Fruit fly (Drosophila melanogaster) whole organism, prepupa: ENCODE data around the gene Mrtf.
A peak's percentile ranks its signal among the peaks of the same experiment; 100 is the strongest.

Experiments
- Blimp-1 ChIP-seq: fragments of 200-800 bp; sonication (Bioruptor generic); optimal IDR thresholded peaks from 3 replicates; lab custom pipeline; 2017; ENCODE audit warnings: missing biosample characterization, missing genetic modification characterization, mild to moderate bottlenecking, moderate library complexity, missing genetic modification reagents
- CG10631 ChIP-seq: fragments of 200-800 bp; sonication (Bioruptor generic); optimal IDR thresholded peaks from 2 replicates; lab custom pipeline; 2016; ENCODE audit warnings: missing biosample characterization, missing genetic modification characterization
- CG10669 ChIP-seq: fragments of 200-800 bp; sonication (Bioruptor generic); optimal IDR thresholded peaks from 3 replicates; lab custom pipeline; 2018; ENCODE audit warnings: missing biosample characterization, mild to moderate bottlenecking, missing genetic modification characterization, moderate library complexity
- CG15336 ChIP-seq: fragments of 200-800 bp; sonication (Bioruptor generic); IDR thresholded peaks from 2 replicates; pipeline ENCODE4 v1.3.6; 2022; ENCODE audit warnings: missing biosample characterization, missing genetic modification characterization
- CG1621 ChIP-seq: fragments of 200-800 bp; sonication (Bioruptor generic); optimal IDR thresholded peaks from 3 replicates; lab custom pipeline; 2018; ENCODE audit warnings: missing biosample characterization, mild to moderate bottlenecking, missing genetic modification characterization
- CG16779 ChIP-seq: fragments of 200-800 bp; sonication (Bioruptor generic); optimal IDR thresholded peaks from 3 replicates; lab custom pipeline; 2017; ENCODE audit warnings: missing biosample characterization, mild to moderate bottlenecking, missing genetic modification characterization
- CG3032 ChIP-seq: fragments of 200-800 bp; optimal IDR thresholded peaks from 2 replicates; lab custom pipeline; 2019; ENCODE audit warnings: missing biosample characterization, mild to moderate bottlenecking, missing genetic modification characterization, moderate library complexity
- CG31627 ChIP-seq: fragments of 200-800 bp; sonication (Bioruptor generic); optimal IDR thresholded peaks from 3 replicates; lab custom pipeline; 2016; ENCODE audit warnings: missing biosample characterization, missing genetic modification characterization
- CG32006 ChIP-seq: fragments of 200-800 bp; sonication (Bioruptor generic); optimal IDR thresholded peaks from 3 replicates; lab custom pipeline; 2017; ENCODE audit warnings: missing biosample characterization, mild to moderate bottlenecking, missing genetic modification characterization
- CG34406 ChIP-seq: fragments of 200-800 bp; sonication (Bioruptor generic); optimal IDR thresholded peaks from 3 replicates; lab custom pipeline; 2016; ENCODE audit warnings: missing biosample characterization, missing genetic modification characterization
- CG3919 ChIP-seq: fragments of 200-800 bp; sonication (Bioruptor generic); optimal IDR thresholded peaks from 3 replicates; lab custom pipeline; 2016; ENCODE audit warnings: missing biosample characterization, missing genetic modification characterization
- CG4318 ChIP-seq: fragments of 200-800 bp; sonication (Bioruptor generic); optimal IDR thresholded peaks from 3 replicates; lab custom pipeline; 2017; ENCODE audit warnings: missing biosample characterization, mild to moderate bottlenecking, missing genetic modification characterization
- CG6163 ChIP-seq: fragments of 200-800 bp; sonication (Bioruptor generic); IDR thresholded peaks from 3 replicates; pipeline ENCODE4 v1.3.6; 2022; ENCODE audit warnings: missing biosample characterization, missing genetic modification characterization
- CG6276 ChIP-seq: fragments of 200-800 bp; sonication (Bioruptor generic); optimal IDR thresholded peaks from 2 replicates; lab custom pipeline; 2017; ENCODE audit warnings: missing biosample characterization, mild to moderate bottlenecking, missing genetic modification characterization
- CG6854 ChIP-seq: fragments of 200-800 bp; sonication (Bioruptor generic); optimal IDR thresholded peaks from 2 replicates; lab custom pipeline; 2017; ENCODE audit warnings: missing biosample characterization, mild to moderate bottlenecking, missing genetic modification characterization
- CG8119 ChIP-seq: fragments of 200-800 bp; sonication (Bioruptor generic); IDR thresholded peaks from 3 replicates; pipeline ENCODE4 v1.3.6; 2022; ENCODE audit warnings: missing biosample characterization, missing genetic modification characterization
- CG8319 ChIP-seq: fragments of 200-800 bp; sonication (Bioruptor generic); optimal IDR thresholded peaks from 3 replicates; lab custom pipeline; 2016; ENCODE audit warnings: missing biosample characterization, missing genetic modification characterization
- CG8632 ChIP-seq: fragments of 200-800 bp; sonication (Bioruptor generic); optimal IDR thresholded peaks from 3 replicates; lab custom pipeline; 2016; ENCODE audit warnings: missing biosample characterization, missing genetic modification characterization
- Eip75B ChIP-seq: fragments of 200-800 bp; sonication (Bioruptor generic); optimal IDR thresholded peaks from 3 replicates; lab custom pipeline; 2016; ENCODE audit warnings: missing biosample characterization, missing genetic modification characterization
- Eip78C ChIP-seq: fragments of 200-800 bp; sonication (Bioruptor generic); peaks from one replicate; lab custom pipeline; 2016; ENCODE audit warnings: missing biosample characterization, missing genetic modification characterization
- Ets21C ChIP-seq: fragments of 200-800 bp; sonication (Bioruptor generic); optimal IDR thresholded peaks from 3 replicates; lab custom pipeline; 2016; ENCODE audit warnings: missing biosample characterization, missing genetic modification characterization
- Gug ChIP-seq: fragments of 200-800 bp; sonication (Bioruptor generic); IDR thresholded peaks from 2 replicates; pipeline ENCODE4 v1.3.6; 2022; ENCODE audit warnings: missing biosample characterization, missing genetic modification characterization
- Hr38 ChIP-seq: sonication (Bioruptor generic); optimal IDR thresholded peaks from 2 replicates; lab custom pipeline; 2016; ENCODE audit warnings: missing biosample characterization, missing genetic modification characterization
- Hr39 ChIP-seq: fragments of 200-800 bp; sonication (Bioruptor generic); optimal IDR thresholded peaks from 2 replicates; lab custom pipeline; 2016; ENCODE audit warnings: missing biosample characterization, missing genetic modification characterization
- Hr4 ChIP-seq: fragments of 200-800 bp; sonication (Bioruptor generic); optimal IDR thresholded peaks from 3 replicates; lab custom pipeline; 2016; ENCODE audit warnings: missing biosample characterization, missing genetic modification characterization
- Lpt ChIP-seq: fragments of 200-800 bp; sonication (Bioruptor generic); optimal IDR thresholded peaks from 3 replicates; lab custom pipeline; 2016; ENCODE audit warnings: missing biosample characterization, missing genetic modification characterization
- Met ChIP-seq: fragments of 200-800 bp; sonication (Bioruptor generic); optimal IDR thresholded peaks from 3 replicates; lab custom pipeline; 2016; ENCODE audit warnings: missing biosample characterization, missing genetic modification characterization
- Sox102F ChIP-seq: fragments of 200-800 bp; sonication (Bioruptor generic); optimal IDR thresholded peaks from 2 replicates; lab custom pipeline; 2016; ENCODE audit warnings: missing biosample characterization, mild to moderate bottlenecking, missing genetic modification characterization
- achi ChIP-seq: fragments of 200-800 bp; sonication (Bioruptor generic); optimal IDR thresholded peaks from 3 replicates; lab custom pipeline; 2016; ENCODE audit warnings: missing biosample characterization, missing genetic modification characterization
- acj6 ChIP-seq: fragments of 200-800 bp; sonication (Bioruptor generic); optimal IDR thresholded peaks from 3 replicates; lab custom pipeline; 2016; ENCODE audit warnings: missing biosample characterization, missing genetic modification characterization
- dac ChIP-seq: fragments of 200-800 bp; sonication (Bioruptor generic); optimal IDR thresholded peaks from 2 replicates; lab custom pipeline; 2017; ENCODE audit warnings: missing biosample characterization, mild to moderate bottlenecking, missing genetic modification characterization
- dsx ChIP-seq: fragments of 200-800 bp; optimal IDR thresholded peaks from 3 replicates; lab custom pipeline; 2019; ENCODE audit warnings: missing biosample characterization, mild to moderate bottlenecking, missing genetic modification characterization, moderate library complexity; ENCODE audit not compliant: poor library complexity, severe bottlenecking
- eg ChIP-seq: fragments of 200-800 bp; sonication (Bioruptor generic); IDR thresholded peaks from 3 replicates; pipeline ENCODE4 v1.3.6; 2022; ENCODE audit warnings: missing biosample characterization, missing genetic modification characterization
- fd59A ChIP-seq: fragments of 200-800 bp; sonication (Bioruptor generic); optimal IDR thresholded peaks from 2 replicates; lab custom pipeline; 2017; ENCODE audit warnings: missing biosample characterization, mild to moderate bottlenecking, missing genetic modification characterization, missing genetic modification reagents
- fd85E ChIP-seq: fragments of 200-800 bp; sonication (Bioruptor generic); optimal IDR thresholded peaks from 3 replicates; lab custom pipeline; 2016; ENCODE audit warnings: missing biosample characterization, missing genetic modification characterization
- fkh ChIP-seq: fragments of 200-800 bp; sonication (Bioruptor generic); optimal IDR thresholded peaks from 3 replicates; lab custom pipeline; 2017; ENCODE audit warnings: missing biosample characterization, mild to moderate bottlenecking, missing genetic modification characterization, moderate library complexity
- lz ChIP-seq: fragments of 200-800 bp; sonication (Bioruptor generic); optimal IDR thresholded peaks from 3 replicates; lab custom pipeline; 2016; ENCODE audit warnings: missing biosample characterization, missing genetic modification characterization
- net ChIP-seq: fragments of 200-800 bp; sonication (Bioruptor generic); optimal IDR thresholded peaks from 3 replicates; lab custom pipeline; 2016; ENCODE audit warnings: missing biosample characterization, missing genetic modification characterization
- pdm3 ChIP-seq: fragments of 200-800 bp; sonication (Bioruptor generic); optimal IDR thresholded peaks from 3 replicates; lab custom pipeline; 2016; ENCODE audit warnings: missing biosample characterization, missing genetic modification characterization
- salr ChIP-seq, 2 experiments: fragments of 200-800 bp; sonication (Bioruptor generic); optimal IDR thresholded peaks; 3 replicates each; lab custom pipeline; 2016 to 2018; ENCODE audit warnings: missing biosample characterization in 2 of 2, missing genetic modification characterization in 2 of 2, mild to moderate bottlenecking in 1 of 2
- spab ChIP-seq: fragments of 200-800 bp; sonication (Bioruptor generic); optimal IDR thresholded peaks from 2 replicates; lab custom pipeline; 2017; ENCODE audit warnings: missing biosample characterization, mild to moderate bottlenecking, missing genetic modification characterization, missing genetic modification reagents
- topi ChIP-seq: fragments of 200-800 bp; sonication (Bioruptor generic); optimal IDR thresholded peaks from 3 replicates; lab custom pipeline; 2016; ENCODE audit warnings: missing biosample characterization, missing genetic modification characterization

Mrtf gene

dm6 chr3L:2799110-2799618 lies 32.8 kb upstream of the Mrtf start (continued):
- TF ChIP-seq Hr38 (GFP tag; lab: Kevin White, UChicago): no peak
- no peak for TF ChIP-seq fd85E (GFP tag; lab: Kevin White, UChicago)
- peak; percentile 31 for TF ChIP-seq CG34406
- TF ChIP-seq Sox102F (GFP tag; lab: Kevin White, UChicago): peak; percentile 39
- no peak for TF ChIP-seq Ets21C (GFP tag; lab: Kevin White, UChicago)
- peak; percentile 40 for TF ChIP-seq Met (GFP tag; lab: Kevin White, UChicago)
- TF ChIP-seq CG3919 (GFP tag; lab: Kevin White, UChicago): peak; percentile 35
- peak; percentile 46 for TF ChIP-seq CG4318 (GFP tag; lab: Kevin White, UChicago)
- TF ChIP-seq CG31627 (GFP tag; lab: Kevin White, UChicago): no peak
- TF ChIP-seq dac (GFP tag; lab: Kevin White, UChicago): peak; percentile 26
- peak; percentile 78 for TF ChIP-seq CG6163 (GFP tag; lab: Robert Waterston, UW)
- TF ChIP-seq CG10631 (GFP tag; lab: Kevin White, UChicago): no peak
- TF ChIP-seq fd59A (GFP tag; lab: Kevin White, UChicago): no peak
- peak; percentile 34 for TF ChIP-seq Blimp-1
- TF ChIP-seq Eip75B (GFP tag; lab: Kevin White, UChicago): peak; percentile 26
- TF ChIP-seq achi (GFP tag; lab: Kevin White, UChicago): no peak
- TF ChIP-seq CG8319 (GFP tag; lab: Kevin White, UChicago): no peak
- TF ChIP-seq topi (GFP tag; lab: Kevin White, UChicago): peak; percentile 4

- TF ChIP-seq CG6163 (GFP tag; lab: Robert Waterston, UW) (peak; percentile 29; the same call in 2 of the 3 replicates), net (GFP tag; lab: Kevin White, UChicago) (peak; percentile 18), Hr39 (GFP tag; lab: Kevin White, UChicago) (peak; percentile 27), CG31627 (GFP tag; lab: Kevin White, UChicago) (peak; percentile 22), salr (GFP tag; optimal IDR thresholded peaks at IDR 0.05; lab: Kevin White, UChicago) (no peak), CG6276 (peak; percentile 38), Lpt (GFP tag; lab: Kevin White, UChicago) (no peak), CG32006 (GFP tag; lab: Kevin White, UChicago) (peak; percentile 2), Eip78C (GFP tag; lab: Kevin White, UChicago) (peak; percentile 72), CG6854 (no peak), fkh (GFP tag; lab: Kevin White, UChicago) (peak; percentile 97), CG8119 (GFP tag; lab: Robert Waterston, UW) (peak; percentile 20; the same call in 1 of the 3 replicates), Hr4 (GFP tag; lab: Kevin White, UChicago) (peak; percentile 31), Gug (GFP tag; lab: Robert Waterston, UW) (peak; percentile 27; the same call in 1 of the 2 replicates)
These were observed 32.2 kb upstream of the Mrtf start for dm6 chr3L:2798463-2798993.

dm6 chr3L:2796242-2796641 lies 29.9 kb upstream of the Mrtf start:
- TF ChIP-seq dsx (GFP tag; lab: Kevin White, UChicago) (peak; percentile 8), CG3919 (GFP tag; lab: Kevin White, UChicago) (peak; percentile 73), CG3032 (tag; lab: Kevin White, UChicago) (no peak), CG8119 (GFP tag; lab: Robert Waterston, UW) (peak; percentile 39; the same call in 1 of the 3 replicates)

dm6 chr3L:2795363-2795957 lies 29.1 kb upstream of the Mrtf start:
- TF ChIP-seq CG8632 (GFP tag; lab: Kevin White, UChicago) (peak; percentile 39), CG32006 (GFP tag; lab: Kevin White, UChicago) (peak; percentile 28), topi (GFP tag; lab: Kevin White, UChicago) (peak; percentile 19), CG1621 (tag; lab: Kevin White, UChicago) (no peak), CG31627 (GFP tag; lab: Kevin White, UChicago) (peak; percentile 70), Met (GFP tag; lab: Kevin White, UChicago) (peak; percentile 47), acj6 (GFP tag; lab: Kevin White, UChicago) (peak; percentile 68), spab (GFP tag; lab: Kevin White, UChicago) (no peak), CG16779 (tag; lab: Kevin White, UChicago) (no peak), lz (GFP tag; lab: Kevin White, UChicago) (peak; percentile 51), CG10669 (GFP tag; lab: Kevin White, UChicago) (no peak), fkh (GFP tag; lab: Kevin White, UChicago) (no peak), Eip78C (GFP tag; lab: Kevin White, UChicago) (peak; percentile 80), pdm3 (GFP tag; lab: Kevin White, UChicago) (peak; percentile 71), Lpt (GFP tag; lab: Kevin White, UChicago) (no peak), Hr39 (GFP tag; lab: Kevin White, UChicago) (peak; percentile 67), dac (GFP tag; lab: Kevin White, UChicago) (no peak), CG15336 (peak; percentile 89), eg (GFP tag; lab: Robert Waterston, UW) (peak; percentile 55), CG34406 (peak; percentile 26), CG3919 (GFP tag; lab: Kevin White, UChicago) (peak; percentile 29), net (GFP tag; lab: Kevin White, UChicago) (peak; percentile 78), Hr38 (GFP tag; lab: Kevin White, UChicago) (no peak)
